Fruit fly (Drosophila melanogaster) whole organism, embryonic: Measurements from ENCODE around the gene Rpp30.

Experiments
- ATbp ChIP-seq: fragments of 200-800 bp; sonication (Bioruptor generic); optimal IDR thresholded peaks from 2 replicates; lab custom pipeline; 2017; ENCODE audit warnings: missing biosample characterization, mild to moderate bottlenecking, missing genetic modification characterization, missing genetic modification reagents
- Blimp-1 ChIP-seq: fragments of 200-800 bp; sonication (Bioruptor generic); optimal IDR thresholded peaks from 3 replicates; lab custom pipeline; 2018; ENCODE audit warnings: missing biosample characterization, missing genetic modification characterization, mild to moderate bottlenecking, moderate library complexity, missing genetic modification reagents
- C15 ChIP-seq: fragments of 200-800 bp; sonication (Bioruptor generic); IDR thresholded peaks from 3 replicates; pipeline ENCODE4 v1.3.6; 2022; ENCODE audit warnings: missing biosample characterization, missing genetic modification characterization
- CG1024 ChIP-seq: fragments of 200-800 bp; sonication (Bioruptor generic); IDR thresholded peaks from 2 replicates; pipeline ENCODE4 v1.3.6; 2022; ENCODE audit warnings: missing biosample characterization, missing genetic modification characterization
- CG10462 ChIP-seq: fragments of 200-800 bp; sonication (Bioruptor generic); optimal IDR thresholded peaks from 2 replicates; lab custom pipeline; 2016; ENCODE audit warnings: missing biosample characterization, missing genetic modification characterization
- CG11695 ChIP-seq: fragments of 200-800 bp; sonication (Bioruptor generic); IDR thresholded peaks from 3 replicates; pipeline ENCODE4 v1.3.6; 2022; ENCODE audit warnings: missing biosample characterization, missing genetic modification characterization
- CG12299 ChIP-seq: fragments of 200-800 bp; sonication (Bioruptor generic); optimal IDR thresholded peaks from 2 replicates; lab custom pipeline; 2018; ENCODE audit warnings: missing biosample characterization, mild to moderate bottlenecking, missing genetic modification characterization
- CG1233 ChIP-seq: fragments of 200-800 bp; sonication (Bioruptor generic); optimal IDR thresholded peaks from 4 replicates; lab custom pipeline; 2018; ENCODE audit warnings: missing biosample characterization, mild to moderate bottlenecking, missing genetic modification characterization
- CG14667 ChIP-seq: fragments of 200-800 bp; sonication (Bioruptor generic); IDR thresholded peaks from 2 replicates; pipeline ENCODE4 v1.3.6; 2022; ENCODE audit warnings: missing biosample characterization, missing genetic modification characterization
- CG15479 ChIP-seq: fragments of 200-800 bp; sonication (Bioruptor generic); optimal IDR thresholded peaks from 3 replicates; lab custom pipeline; 2019; ENCODE audit warnings: missing biosample characterization, mild to moderate bottlenecking, missing genetic modification characterization, moderate library complexity
- CG15514 ChIP-seq: fragments of 200-800 bp; sonication (Bioruptor generic); optimal IDR thresholded peaks from 3 replicates; lab custom pipeline; 2017; ENCODE audit warnings: missing biosample characterization, missing genetic modification characterization, mild to moderate bottlenecking, moderate library complexity, missing genetic modification reagents
- CG1603 ChIP-seq: fragments of 200-800 bp; sonication (Bioruptor generic); optimal IDR thresholded peaks from 2 replicates; lab custom pipeline; 2019; ENCODE audit warnings: missing biosample characterization, mild to moderate bottlenecking, missing genetic modification characterization, moderate library complexity
- CG18476 ChIP-seq: fragments of 200-800 bp; sonication (Bioruptor generic); optimal IDR thresholded peaks from 2 replicates; lab custom pipeline; 2016; ENCODE audit warnings: missing biosample characterization, mild to moderate bottlenecking, missing genetic modification characterization
- CG2712 ChIP-seq: fragments of 200-800 bp; optimal IDR thresholded peaks from 3 replicates; lab custom pipeline; 2019; ENCODE audit warnings: missing biosample characterization, mild to moderate bottlenecking, missing genetic modification characterization, moderate library complexity
- CG31441 ChIP-seq: fragments of 200-800 bp; sonication (Bioruptor generic); IDR thresholded peaks from 2 replicates; pipeline ENCODE4 v1.3.6; 2022; ENCODE audit warnings: missing biosample characterization, missing genetic modification characterization
- CG32532 ChIP-seq: fragments of 200-800 bp; sonication (Bioruptor generic); IDR thresholded peaks from 2 replicates; pipeline ENCODE4 v1.3.6; 2022; ENCODE audit warnings: missing biosample characterization, missing genetic modification characterization
- CG3995 ChIP-seq: fragments of 200-800 bp; sonication (Bioruptor generic); optimal IDR thresholded peaks from 3 replicates; lab custom pipeline; 2016; ENCODE audit warnings: missing biosample characterization, missing genetic modification characterization
- CG4707 ChIP-seq: fragments of 200-800 bp; sonication (Bioruptor generic); optimal IDR thresholded peaks from 2 replicates; lab custom pipeline; 2018; ENCODE audit warnings: missing biosample characterization, mild to moderate bottlenecking, missing genetic modification characterization, moderate library complexity
- CG5245 ChIP-seq: fragments of 200-800 bp; sonication (Bioruptor generic); optimal IDR thresholded peaks from 3 replicates; lab custom pipeline; 2016; ENCODE audit warnings: missing biosample characterization, missing genetic modification characterization
- D19B ChIP-seq: fragments of 200-800 bp; sonication (Bioruptor generic); optimal IDR thresholded peaks from 2 replicates; lab custom pipeline; 2017; ENCODE audit warnings: missing biosample characterization, mild to moderate bottlenecking, missing genetic modification characterization
- Elba2 ChIP-seq: fragments of 200-800 bp; sonication (Bioruptor generic); optimal IDR thresholded peaks from 3 replicates; lab custom pipeline; 2016; ENCODE audit warnings: missing biosample characterization, missing genetic modification characterization
- Lim3 ChIP-seq: fragments of 200-800 bp; sonication (Bioruptor generic); IDR thresholded peaks from 2 replicates; pipeline ENCODE4 v1.3.6; 2022; ENCODE audit warnings: missing biosample characterization, missing genetic modification characterization
- Meics ChIP-seq: fragments of 200-800 bp; sonication (Bioruptor generic); optimal IDR thresholded peaks from 2 replicates; lab custom pipeline; 2017; ENCODE audit warnings: missing biosample characterization, mild to moderate bottlenecking, missing genetic modification characterization
- NK7.1 ChIP-seq: fragments of 200-800 bp; sonication (Bioruptor generic); optimal IDR thresholded peaks from 3 replicates; lab custom pipeline; 2016; ENCODE audit warnings: missing biosample characterization, missing genetic modification characterization
- Neu2 ChIP-seq: fragments of 200-800 bp; sonication (Bioruptor generic); optimal IDR thresholded peaks from 3 replicates; lab custom pipeline; 2016; ENCODE audit warnings: missing biosample characterization, missing genetic modification characterization, borderline replicate concordance
- PHDP ChIP-seq: fragments of 200-800 bp; sonication (Bioruptor generic); optimal IDR thresholded peaks from 3 replicates; lab custom pipeline; 2018; ENCODE audit warnings: missing biosample characterization, mild to moderate bottlenecking, missing genetic modification characterization, moderate library complexity
- Poxn ChIP-seq: fragments of 200-800 bp; sonication (Bioruptor generic); IDR thresholded peaks from 2 replicates; pipeline ENCODE4 v1.3.6; 2022; ENCODE audit warnings: missing biosample characterization, missing genetic modification characterization
- ac ChIP-seq: fragments of 200-800 bp; sonication (Bioruptor generic); optimal IDR thresholded peaks from 3 replicates; lab custom pipeline; 2017; ENCODE audit warnings: missing biosample characterization, mild to moderate bottlenecking, missing genetic modification characterization
- cato ChIP-seq: fragments of 200-800 bp; sonication (Bioruptor generic); optimal IDR thresholded peaks from 2 replicates; lab custom pipeline; 2016; ENCODE audit warnings: missing biosample characterization, missing genetic modification characterization, borderline replicate concordance
- cg ChIP-seq: fragments of 200-800 bp; sonication (Bioruptor generic); optimal IDR thresholded peaks from 3 replicates; lab custom pipeline; 2019; ENCODE audit warnings: missing biosample characterization, mild to moderate bottlenecking, missing genetic modification characterization, moderate library complexity
- dmrt11E ChIP-seq: fragments of 200-800 bp; sonication (Bioruptor generic); optimal IDR thresholded peaks from 3 replicates; lab custom pipeline; 2018; ENCODE audit warnings: missing biosample characterization, mild to moderate bottlenecking, missing genetic modification characterization, moderate library complexity
- en ChIP-seq: fragments of 200-800 bp; sonication (Bioruptor generic); optimal IDR thresholded peaks from 2 replicates; lab custom pipeline; 2016; ENCODE audit warnings: missing biosample characterization, missing genetic modification characterization
- ewg ChIP-seq: fragments of 200-800 bp; sonication (Bioruptor generic); optimal IDR thresholded peaks from 3 replicates; lab custom pipeline; 2017; ENCODE audit warnings: mild to moderate bottlenecking, missing biosample characterization, missing genetic modification reagents, missing genetic modification characterization
- fd64A ChIP-seq: fragments of 200-800 bp; sonication (Bioruptor generic); optimal IDR thresholded peaks from 3 replicates; lab custom pipeline; 2018; ENCODE audit warnings: missing biosample characterization, mild to moderate bottlenecking, missing genetic modification characterization
- grau ChIP-seq: fragments of 200-800 bp; optimal IDR thresholded peaks from 3 replicates; lab custom pipeline; 2019; ENCODE audit warnings: missing biosample characterization, mild to moderate bottlenecking, missing genetic modification characterization, moderate library complexity
- hb ChIP-seq: fragments of 200-800 bp; sonication (Bioruptor generic); IDR thresholded peaks from 3 replicates; pipeline ENCODE4 v1.3.6; 2022; ENCODE audit warnings: missing biosample characterization, missing genetic modification characterization; ENCODE audit not compliant: partially characterized antibody
- ind ChIP-seq: fragments of 200-800 bp; sonication (Bioruptor generic); optimal IDR thresholded peaks from 3 replicates; lab custom pipeline; 2016; ENCODE audit warnings: missing biosample characterization, missing genetic modification characterization
- inv ChIP-seq: fragments of 200-800 bp; sonication (Bioruptor generic); IDR thresholded peaks from 2 replicates; pipeline ENCODE4 v1.3.6; 2022; ENCODE audit warnings: missing biosample characterization, missing genetic modification characterization; ENCODE audit not compliant: partially characterized antibody
- klu ChIP-seq: fragments of 200-800 bp; sonication (Bioruptor generic); IDR thresholded peaks from 2 replicates; pipeline ENCODE4 v1.3.6; 2022; ENCODE audit warnings: missing biosample characterization, missing genetic modification characterization
- maf-S ChIP-seq: fragments of 200-800 bp; sonication (Bioruptor generic); optimal IDR thresholded peaks from 2 replicates; lab custom pipeline; 2016; ENCODE audit warnings: missing biosample characterization, missing genetic modification characterization
- mirr ChIP-seq: fragments of 200-800 bp; sonication (Bioruptor generic); optimal IDR thresholded peaks from 3 replicates; lab custom pipeline; 2018; ENCODE audit warnings: missing biosample characterization, mild to moderate bottlenecking, missing genetic modification characterization
- oc ChIP-seq: fragments of 200-800 bp; sonication (Bioruptor generic); optimal IDR thresholded peaks from 2 replicates; lab custom pipeline; 2018; ENCODE audit warnings: missing biosample characterization, mild to moderate bottlenecking, missing genetic modification characterization, moderate library complexity
- pita ChIP-seq: fragments of 200-800 bp; sonication (Bioruptor generic); optimal IDR thresholded peaks from 2 replicates; lab custom pipeline; 2017; ENCODE audit warnings: missing biosample characterization, mild to moderate bottlenecking, missing genetic modification characterization
- prd ChIP-seq, 3 experiments: fragments of >200 bp in 2 of 3; fragments of 200-800 bp in 1 of 3; sonication (Bioruptor generic) in 1 of 3; optimal IDR thresholded peaks in 2 of 3; IDR thresholded peaks in 1 of 3; 2 replicates in 2 of 3; 3 replicates in 1 of 3; pipeline versions ENCODE4 v1.3.6 to Lab custom; 2017 to 2022; ENCODE audit warnings: missing biosample characterization in 1 of 3, missing genetic modification characterization in 1 of 3
- slou ChIP-seq: fragments of 200-800 bp; sonication (Bioruptor generic); optimal IDR thresholded peaks from 3 replicates; lab custom pipeline; 2016; ENCODE audit warnings: missing biosample characterization, missing genetic modification characterization
- tap ChIP-seq: fragments of 200-800 bp; optimal IDR thresholded peaks from 3 replicates; lab custom pipeline; 2019; ENCODE audit warnings: missing biosample characterization, mild to moderate bottlenecking, missing genetic modification characterization, moderate library complexity
- tll ChIP-seq, 2 experiments: fragments of 200-800 bp in 1 of 2; fragments of >200 bp in 1 of 2; sonication (Bioruptor generic) in 1 of 2; optimal IDR thresholded peaks; 2 replicates each; lab custom pipeline; 2017 to 2019; ENCODE audit warnings: missing biosample characterization in 2 of 2, missing genetic modification characterization in 2 of 2, mild to moderate bottlenecking in 1 of 2, moderate library complexity in 1 of 2
- usp ChIP-seq: fragments of >200 bp; optimal IDR thresholded peaks from 2 replicates; lab custom pipeline; 2017; ENCODE audit warnings: missing biosample characterization, missing genetic modification characterization
- vfl ChIP-seq: fragments of 200-800 bp; sonication (Bioruptor generic); optimal IDR thresholded peaks from 2 replicates; lab custom pipeline; 2016; ENCODE audit warnings: missing biosample characterization, missing genetic modification characterization
- wor ChIP-seq: fragments of 200-800 bp; sonication (Bioruptor generic); IDR thresholded peaks from 2 replicates; pipeline ENCODE4 v1.3.6; 2022; ENCODE audit warnings: missing biosample characterization, missing genetic modification characterization

Gene Rpp30

dm6 chr2L:286421-286820 is 34.2 kb upstream of the Rpp30 start (continued):
- TF ChIP-seq oc (tag; lab: Kevin White, UChicago) (peak; percentile 27), CG14667 (GFP tag; lab: Robert Waterston, UW) (0 out of 2 replicates have a peak, but pooled peaks have one; percentile 32), usp (no peak), ewg (GFP tag; lab: Kevin White, UChicago) (no peak), CG3995 (GFP tag; lab: Kevin White, UChicago) (no peak), cg (GFP tag; lab: Kevin White, UChicago) (no peak), inv (GFP tag; lab: Robert Waterston, UW) (no peak), CG32532 (peak; percentile 84), Poxn (GFP tag; lab: Robert Waterston, UW) (peak; percentile 4; the same call in 1 of the 2 replicates), slou (GFP tag; lab: Kevin White, UChicago) (no peak), tll (GFP tag; optimal IDR thresholded peaks at IDR 0.05; lab: Kevin White, UChicago) (no peak), ATbp (peak; percentile 45), Neu2 (GFP tag; lab: Kevin White, UChicago) (no peak), wor (GFP tag; lab: Robert Waterston, UW) (no peak), tap (tag; lab: Kevin White, UChicago) (peak; percentile 54), NK7.1 (GFP tag; lab: Kevin White, UChicago) (no peak), dmrt11E (tag; lab: Kevin White, UChicago) (no peak), CG1024 (no peak), ac (no peak), ind (GFP tag; lab: Kevin White, UChicago) (peak; percentile 78), Meics (GFP tag; lab: Kevin White, UChicago) (peak; percentile 81), CG15514 (GFP tag; lab: Kevin White, UChicago) (peak; percentile 79), CG1603 (tag; lab: Kevin White, UChicago) (peak; percentile 57), Elba2 (GFP tag; lab: Kevin White, UChicago) (no peak), CG1233 (GFP tag; lab: Kevin White, UChicago) (peak; percentile 40), D19B (GFP tag; lab: Kevin White, UChicago) (peak; percentile 49), hb (GFP tag; lab: Robert Waterston, UW) (no peak), CG11695 (GFP tag; lab: Robert Waterston, UW) (peak; percentile 62; the same call in 1 of the 3 replicates), CG4707 (GFP tag; lab: Kevin White, UChicago) (peak; percentile 7), grau (tag; lab: Kevin White, UChicago) (peak; percentile 98), CG2712 (tag; lab: Kevin White, UChicago) (peak; percentile 42), cato (no peak), CG15479 (no peak), CG10462 (no peak), prd (optimal IDR thresholded peaks at IDR 0.05; lab: Kevin White, UChicago) (no peak), prd (GFP tag; IDR thresholded peaks at IDR 0.05; lab: Robert Waterston, UW) (peak; percentile 75), Lim3 (GFP tag; lab: Robert Waterston, UW) (no peak), fd64A (GFP tag; lab: Kevin White, UChicago) (no peak), CG31441 (GFP tag; lab: Robert Waterston, UW) (no peak; the same call in 1 of the 2 replicates), klu (GFP tag; lab: Robert Waterston, UW) (no peak), en (peak; percentile 43), mirr (GFP tag; lab: Kevin White, UChicago) (peak; percentile 87), vfl (GFP tag; lab: Kevin White, UChicago) (peak; percentile 61), CG12299 (tag; lab: Kevin White, UChicago) (peak; percentile 10), PHDP (tag; lab: Kevin White, UChicago) (peak; percentile 69), C15 (GFP tag; lab: Robert Waterston, UW) (0 out of 3 replicates have a peak, but pooled peaks have one; percentile 41), pita (GFP tag; lab: Kevin White, UChicago) (no peak), CG18476 (peak; percentile 12), Blimp-1 (GFP tag; lab: Kevin White, UChicago) (peak; percentile 63), maf-S (GFP tag; lab: Kevin White, UChicago) (no peak), CG5245 (peak; percentile 54)
